Worm (Caenorhabditis elegans) whole organism, early embryonic: ENCODE measurements around the gene srv-1.

Source experiments
- B0310.2 ChIP-seq: sonication (generic microtip); optimal IDR thresholded peaks from 2 replicates; lab custom pipeline; 2016; ENCODE audit warnings: mild to moderate bottlenecking, missing genetic modification characterization, missing compliant biosample characterization
- F13C5.2 ChIP-seq: sonication (generic microtip); optimal IDR thresholded peaks from 2 replicates; lab custom pipeline; 2017; ENCODE audit warnings: mild to moderate bottlenecking, missing genetic modification characterization, inconsistent platforms, missing compliant biosample characterization
- aly-1 ChIP-seq: sonication (generic microtip); optimal IDR thresholded peaks from 2 replicates; lab custom pipeline; 2016; ENCODE audit warnings: missing genetic modification characterization, missing compliant biosample characterization
- ama-1 ChIP-seq: fragments of 150-350 bp; optimal IDR thresholded peaks from 2 replicates; lab custom pipeline; 2014
- ceh-13 ChIP-seq: fragments of 200-800 bp; sonication (Bioruptor generic); optimal IDR thresholded peaks from 2 replicates; lab custom pipeline; 2018; ENCODE audit warnings: mild to moderate bottlenecking, missing genetic modification characterization, missing compliant biosample characterization
- ceh-36 ChIP-seq: sonication (generic microtip); optimal IDR thresholded peaks from 2 replicates; lab custom pipeline; 2016; ENCODE audit warnings: missing genetic modification characterization, inconsistent platforms, missing compliant biosample characterization
- ets-7 ChIP-seq: sonication (generic microtip); optimal IDR thresholded peaks from 2 replicates; lab custom pipeline; 2016; ENCODE audit warnings: missing genotype, missing genetic modification characterization, missing compliant biosample characterization
- flt-1 ChIP-seq: fragments of 200-800 bp; sonication (Bioruptor generic); IDR thresholded peaks from 2 replicates; pipeline ENCODE4 v1.3.6; 2022; ENCODE audit warnings: missing genetic modification characterization, missing compliant biosample characterization
- hmbx-1 ChIP-seq: sonication (generic microtip); optimal IDR thresholded peaks from 2 replicates; lab custom pipeline; 2016; ENCODE audit warnings: mild to moderate bottlenecking, missing genetic modification characterization, missing compliant biosample characterization
- hmg-4 ChIP-seq: fragments of 200-800 bp; sonication (Bioruptor generic); optimal IDR thresholded peaks from 2 replicates; lab custom pipeline; 2018; ENCODE audit warnings: mild to moderate bottlenecking, missing genetic modification characterization, missing compliant biosample characterization
- hnd-1 ChIP-seq: sonication (generic microtip); optimal IDR thresholded peaks from 2 replicates; lab custom pipeline; 2016; ENCODE audit warnings: missing genetic modification characterization, missing compliant biosample characterization
- pes-1 ChIP-seq: fragments of 200-800 bp; sonication (Bioruptor generic); IDR thresholded peaks from 2 replicates; pipeline ENCODE4 v1.3.6; 2022; ENCODE audit warnings: missing genetic modification reagents, missing genetic modification characterization, missing compliant biosample characterization
- scrt-1 ChIP-seq: fragments of 200-800 bp; sonication (Bioruptor generic); IDR thresholded peaks from 2 replicates; pipeline ENCODE4 v1.3.6; 2022; ENCODE audit warnings: missing genetic modification characterization, missing compliant biosample characterization
- sea-1 ChIP-seq: fragments of 200-800 bp; sonication (Bioruptor generic); conservative IDR thresholded peaks from 2 replicates; pipeline ENCODE4 v1.3.6; 2022; ENCODE audit warnings: missing genetic modification characterization, missing compliant biosample characterization
- tbx-11 ChIP-seq: fragments of 200-800 bp; sonication (Bioruptor generic); IDR thresholded peaks from 2 replicates; pipeline ENCODE4 v1.3.6; 2022; ENCODE audit warnings: missing genetic modification characterization, missing compliant biosample characterization
- tbx-37 ChIP-seq: fragments of 200-800 bp; sonication (Bioruptor generic); conservative IDR thresholded peaks from 2 replicates; pipeline ENCODE4 v1.3.6; 2022; ENCODE audit warnings: missing genetic modification reagents, missing genetic modification characterization, missing compliant biosample characterization
- tra-4 ChIP-seq: sonication (generic microtip); optimal IDR thresholded peaks from 2 replicates; lab custom pipeline; 2017; ENCODE audit warnings: missing genetic modification characterization, missing compliant biosample characterization

srv-1 gene

ce11 chrIII:6872534-6873150 is 22.5 kb downstream of the srv-1 start, which contains the start of gene K04C2.3:
Gene K04C2.3, plus strand, starts transcription at chrIII:6873089.
- no peak for TF ChIP-seq hnd-1 (tag; lab: Kevin White, UChicago)
- TF ChIP-seq scrt-1 (GFP tag; lab: Robert Waterston, UW), result no peak
- TF ChIP-seq pes-1, result no peak
- TF ChIP-seq ama-1 (lab: Kevin White, UChicago), result no peak
- TF ChIP-seq tbx-11, result no peak
- TF ChIP-seq ceh-13, result no peak
- no peak for TF ChIP-seq ceh-36 (tag; lab: Kevin White, UChicago)
- TF ChIP-seq tbx-37 (GFP tag; lab: Robert Waterston, UW), result no peak
- no peak for TF ChIP-seq ets-7 (tag; lab: Kevin White, UChicago)
- TF ChIP-seq flt-1 (GFP tag; lab: Robert Waterston, UW), result no peak
- TF ChIP-seq hmg-4, result no peak
- TF ChIP-seq B0310.2 (tag; lab: Kevin White, UChicago), result no peak
- no peak for TF ChIP-seq F13C5.2 (tag; lab: Kevin White, UChicago)
- no peak for TF ChIP-seq tra-4 (tag; lab: Kevin White, UChicago)
- TF ChIP-seq hmbx-1 (tag; lab: Kevin White, UChicago), result no peak
- no peak for TF ChIP-seq sea-1 (GFP tag; lab: Robert Waterston, UW)
- no peak for TF ChIP-seq aly-1 (tag; lab: Kevin White, UChicago)

- TF ChIP-seq B0310.2 (tag; lab: Kevin White, UChicago) (no peak), ets-7 (tag; lab: Kevin White, UChicago) (no peak), sea-1 (GFP tag; lab: Robert Waterston, UW) (no peak), tbx-11 (no peak)
Measured at ce11 chrIII:6873724-6874123, 23.5 kb downstream of the srv-1 start.

ce11 chrIII:6880797-6881196 is 30.6 kb downstream of the srv-1 start, which contains the start of gene K04C2.7:
Gene K04C2.7, plus strand, starts transcription at chrIII:6881097.
- TF ChIP-seq hmbx-1 (tag; lab: Kevin White, UChicago), result no peak
- TF ChIP-seq tbx-11, result no peak

ce11 chrIII:6881745-6882144 is 31.6 kb downstream of the srv-1 start:
- no peak for TF ChIP-seq hmbx-1 (tag; lab: Kevin White, UChicago)
- no peak for TF ChIP-seq ceh-13
- no peak for TF ChIP-seq tra-4 (tag; lab: Kevin White, UChicago)
- no peak for TF ChIP-seq F13C5.2 (tag; lab: Kevin White, UChicago)
- no peak for TF ChIP-seq tbx-37 (GFP tag; lab: Robert Waterston, UW)
- TF ChIP-seq pes-1, result no peak
- no peak for TF ChIP-seq tbx-11
- TF ChIP-seq hnd-1 (tag; lab: Kevin White, UChicago), result no peak
- no peak for TF ChIP-seq aly-1 (tag; lab: Kevin White, UChicago)
- no peak for TF ChIP-seq ama-1 (lab: Kevin White, UChicago)

ce11 chrIII:6884203-6884602 is 34.0 kb downstream of the srv-1 start, which contains the start of gene med-2:
Gene med-2, plus strand, starts transcription at chrIII:6884503.
- TF ChIP-seq ets-7 (tag; lab: Kevin White, UChicago) (no peak), hnd-1 (tag; lab: Kevin White, UChicago) (no peak), tbx-37 (GFP tag; lab: Robert Waterston, UW) (no peak), ama-1 (lab: Kevin White, UChicago) (no peak), hmbx-1 (tag; lab: Kevin White, UChicago) (no peak), scrt-1 (GFP tag; lab: Robert Waterston, UW) (no peak), ceh-36 (tag; lab: Kevin White, UChicago) (no peak), hmg-4 (no peak), sea-1 (GFP tag; lab: Robert Waterston, UW) (no peak), F13C5.2 (tag; lab: Kevin White, UChicago) (no peak), flt-1 (GFP tag; lab: Robert Waterston, UW) (no peak), tra-4 (tag; lab: Kevin White, UChicago) (no peak), aly-1 (tag; lab: Kevin White, UChicago) (no peak), pes-1 (no peak), B0310.2 (tag; lab: Kevin White, UChicago) (no peak), tbx-11 (no peak), ceh-13 (no peak)

- TF ChIP-seq hnd-1 (tag; lab: Kevin White, UChicago) (no peak), tbx-11 (no peak), tra-4 (tag; lab: Kevin White, UChicago) (no peak), aly-1 (tag; lab: Kevin White, UChicago) (no peak), tbx-37 (GFP tag; lab: Robert Waterston, UW) (no peak), ets-7 (tag; lab: Kevin White, UChicago) (no peak)
Measured at ce11 chrIII:6885889-6886288, 35.7 kb downstream of the srv-1 start.

- TF ChIP-seq scrt-1 (GFP tag; lab: Robert Waterston, UW) (peak; percentile 86), hnd-1 (tag; lab: Kevin White, UChicago) (peak; percentile 74), ceh-13 (peak; percentile 67), sea-1 (GFP tag; lab: Robert Waterston, UW) (peak; percentile 84), tra-4 (tag; lab: Kevin White, UChicago) (no peak), F13C5.2 (tag; lab: Kevin White, UChicago) (peak; percentile 87), ets-7 (tag; lab: Kevin White, UChicago) (peak; percentile 53), tbx-11 (peak; percentile 81), ceh-36 (tag; lab: Kevin White, UChicago) (peak; percentile 81), tbx-37 (GFP tag; lab: Robert Waterston, UW) (peak; percentile 74), hmg-4 (peak; percentile 84), aly-1 (tag; lab: Kevin White, UChicago) (peak; percentile 82), ama-1 (lab: Kevin White, UChicago) (no peak), B0310.2 (tag; lab: Kevin White, UChicago) (peak; percentile 73), pes-1 (peak; percentile 90), hmbx-1 (tag; lab: Kevin White, UChicago) (peak; percentile 10), flt-1 (GFP tag; lab: Robert Waterston, UW) (peak; percentile 87)
Measured at ce11 chrIII:6887574-6887973, 37.4 kb downstream of the srv-1 start.
